Worm (Caenorhabditis elegans) whole organism, L4/young adult: ENCODE results near the gene Y82E9BR.18.

Source experiments
- dao-5 ChIP-seq: sonication (generic microtip); optimal IDR thresholded peaks from 2 replicates; lab custom pipeline; 2016; ENCODE audit warnings: missing genotype, missing genetic modification characterization, moderate library complexity, missing compliant biosample characterization
- him-1 ChIP-seq: sonication (generic microtip); optimal IDR thresholded peaks from 2 replicates; lab custom pipeline; 2016; ENCODE audit warnings: missing genotype, missing genetic modification reagents, missing genetic modification characterization, missing compliant biosample characterization

DNA sequence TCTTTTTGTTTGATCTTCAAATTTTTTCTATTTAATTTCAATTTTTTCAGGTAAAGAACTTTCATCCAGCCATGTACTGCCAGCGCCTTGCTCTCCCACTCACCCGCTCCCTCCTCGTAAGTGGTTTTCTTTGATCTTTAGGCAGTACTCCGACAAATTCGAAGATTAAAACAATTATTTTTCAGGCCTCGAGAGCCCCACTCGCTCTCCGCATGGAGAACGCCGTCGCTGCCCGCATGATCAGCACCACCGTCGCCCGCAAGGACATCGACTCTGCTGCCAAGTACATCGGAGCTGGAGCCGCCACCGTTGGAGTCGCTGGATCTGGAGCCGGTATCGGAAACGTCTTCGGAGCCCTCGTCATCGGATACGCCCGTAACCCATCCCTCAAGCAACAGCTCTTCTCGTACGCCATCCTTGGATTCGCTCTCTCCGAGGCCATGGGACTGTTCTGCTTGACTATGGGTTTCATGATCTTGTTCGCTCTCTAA, 64.1 kb downstream of the Y82E9BR.18 start, which contains the start of gene Y82E9BR.3:
- TF ChIP-seq him-1 (tag; lab: Kevin White, UChicago) (no peak), dao-5 (tag; lab: Kevin White, UChicago) (no peak)
